Fruit fly (Drosophila melanogaster): ENCODE measurements around the gene CBP.

DNA sequence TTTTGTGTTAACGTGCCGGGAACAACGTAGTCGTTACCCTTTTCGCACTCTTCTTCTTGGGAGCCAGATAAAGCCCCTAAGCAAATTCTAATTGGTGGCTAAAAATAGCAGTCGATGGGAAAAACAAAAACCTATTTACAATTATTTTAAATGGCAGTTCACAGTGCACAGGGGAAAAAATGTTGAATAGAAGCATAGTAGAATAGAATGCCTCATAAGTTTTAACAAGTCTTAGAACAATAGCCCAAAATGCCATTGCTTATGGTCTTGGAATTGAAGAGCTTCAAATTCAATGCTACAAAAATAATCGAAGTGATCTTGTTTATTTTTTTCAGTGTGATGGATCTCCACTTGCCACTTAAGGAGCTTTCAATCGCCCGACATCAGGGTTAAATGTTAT, 4.7 kb upstream of the CBP start:
- TF ChIP-seq CG9139 (GFP tag; optimal IDR thresholded peaks at IDR 0.05), result no peak
- no peak for TF ChIP-seq Sox102F (GFP tag; optimal IDR thresholded peaks at IDR 0.05)
- TF ChIP-seq CG11902 (GFP tag; optimal IDR thresholded peaks at IDR 0.05), result no peak
- TF ChIP-seq ss (GFP tag; optimal IDR thresholded peaks at IDR 0.05), result no peak
- TF ChIP-seq svp (GFP tag), result peak; percentile 21
- TF ChIP-seq CG6854 (GFP tag; optimal IDR thresholded peaks at IDR 0.05), result no peak
- TF ChIP-seq lz (GFP tag; optimal IDR thresholded peaks at IDR 0.05), result no peak
- TF ChIP-seq Eip78C (GFP tag), result peak; percentile 23
- TF ChIP-seq Eip93F (GFP tag; optimal IDR thresholded peaks at IDR 0.05), result no peak

Data from whole organism, prepupa.